Fruit fly (Drosophila melanogaster): ENCODE measurements around the gene CIA30.

- TF ChIP-seq CG5204 (GFP tag; optimal IDR thresholded peaks at IDR 0.05) (peak; percentile 36), CG11617 (GFP tag; optimal IDR thresholded peaks at IDR 0.05) (peak; percentile 29), Mnt (GFP tag; optimal IDR thresholded peaks at IDR 0.05) (no peak), CG14711 (tag; optimal IDR thresholded peaks at IDR 0.05) (no peak), ovo (GFP tag; optimal IDR thresholded peaks at IDR 0.05) (peak; percentile 5), CG12768 (GFP tag; optimal IDR thresholded peaks at IDR 0.05) (no peak), tj (GFP tag; optimal IDR thresholded peaks at IDR 0.05) (peak; percentile 16), toe (GFP tag; optimal IDR thresholded peaks at IDR 0.05) (peak; percentile 19), CG33017 (tag; optimal IDR thresholded peaks at IDR 0.05) (no peak), kay (GFP tag; ENCODE audit: borderline replicate concordance) (no peak), Hr96 (GFP tag; optimal IDR thresholded peaks at IDR 0.05) (peak; percentile 59), Clk (GFP tag; optimal IDR thresholded peaks at IDR 0.05) (no peak), cic (GFP tag; optimal IDR thresholded peaks at IDR 0.05) (no peak)
These were observed 35.5 kb downstream of the CIA30 start for dm6 chr3R:29772090-29772794.
